Worm (Caenorhabditis elegans) whole organism, young adult: ENCODE measurements around the gene Y46G5A.34.

ENCODE experiments used
- B0336.3 ChIP-seq: fragments of 200-800 bp; sonication (Bioruptor generic); IDR thresholded peaks from 2 replicates; pipeline ENCODE4 v1.3.6; 2022; ENCODE audit warnings: missing genetic modification characterization, missing compliant biosample characterization
- F10E7.11 ChIP-seq: sonication (generic microtip); optimal IDR thresholded peaks from 2 replicates; lab custom pipeline; 2017; ENCODE audit warnings: mild to moderate bottlenecking, missing genetic modification characterization, moderate library complexity, missing compliant biosample characterization
- F49E8.2 ChIP-seq: sonication (generic microtip); optimal IDR thresholded peaks from 3 replicates; lab custom pipeline; 2017; ENCODE audit warnings: missing genetic modification characterization, mild to moderate bottlenecking, missing compliant biosample characterization, antibody characterized with exemption, moderate library complexity; ENCODE audit not compliant: insufficient read depth
- F52B5.7 ChIP-seq: sonication (generic microtip); optimal IDR thresholded peaks from 2 replicates; lab custom pipeline; 2016; ENCODE audit warnings: mild to moderate bottlenecking, missing genetic modification characterization, missing compliant biosample characterization
- F57A8.1 ChIP-seq: fragments of 200-800 bp; sonication (Bioruptor generic); optimal IDR thresholded peaks from 2 replicates; lab custom pipeline; 2018; ENCODE audit warnings: mild to moderate bottlenecking, missing genetic modification characterization, moderate library complexity, missing compliant biosample characterization
- T07F8.4 ChIP-seq: sonication (generic microtip); optimal IDR thresholded peaks from 2 replicates; lab custom pipeline; 2016; ENCODE audit warnings: mild to moderate bottlenecking, missing genetic modification characterization, moderate library complexity, missing compliant biosample characterization
- T26A5.8 ChIP-seq: sonication (generic microtip); optimal IDR thresholded peaks from 2 replicates; lab custom pipeline; 2016; ENCODE audit warnings: missing genetic modification characterization, missing compliant biosample characterization
- Y67H2A.10 ChIP-seq: fragments of 200-800 bp; sonication (Bioruptor generic); conservative IDR thresholded peaks from 2 replicates; pipeline ENCODE4 v1.3.6; 2022; ENCODE audit warnings: missing genetic modification reagents, missing genetic modification characterization, missing compliant biosample characterization
- Y79H2A.3 ChIP-seq: fragments of 200-800 bp; sonication (Bioruptor generic); conservative IDR thresholded peaks from 2 replicates; pipeline ENCODE4 v1.3.6; 2022; ENCODE audit warnings: missing genetic modification reagents, missing genetic modification characterization, missing compliant biosample characterization
- atf-7 ChIP-seq: sonication (generic microtip); optimal IDR thresholded peaks from 2 replicates; lab custom pipeline; 2017; ENCODE audit warnings: mild to moderate bottlenecking, missing genetic modification characterization, missing compliant biosample characterization
- cebp-1 ChIP-seq, 2 experiments: fragments of 200-800 bp in 1 of 2; sonication (Bioruptor generic) in 1 of 2; sonication (generic microtip) in 1 of 2; IDR thresholded peaks in 1 of 2; optimal IDR thresholded peaks in 1 of 2; 2 replicates each; pipeline versions ENCODE4 v1.3.6 to Lab custom; 2017 to 2022; ENCODE audit warnings: missing compliant biosample characterization in 2 of 2, missing genetic modification characterization in 2 of 2, mild to moderate bottlenecking in 1 of 2, missing genetic modification reagents in 1 of 2, moderate library complexity in 1 of 2
- ceh-27 ChIP-seq: fragments of 200-800 bp; sonication (Bioruptor generic); optimal IDR thresholded peaks from 2 replicates; lab custom pipeline; 2018; ENCODE audit warnings: mild to moderate bottlenecking, missing genetic modification characterization, moderate library complexity, missing compliant biosample characterization
- ceh-58 ChIP-seq: fragments of 200-800 bp; sonication (Bioruptor generic); IDR thresholded peaks from 2 replicates; pipeline ENCODE4 v1.3.6; 2022; ENCODE audit warnings: missing genetic modification characterization, missing compliant biosample characterization
- ceh-91 ChIP-seq: fragments of 200-800 bp; sonication (Bioruptor generic); IDR thresholded peaks from 2 replicates; pipeline ENCODE4 v1.3.6; 2022; ENCODE audit warnings: missing genetic modification reagents, missing genetic modification characterization, missing compliant biosample characterization
- efl-1 ChIP-seq: fragments of 150-350 bp; optimal IDR thresholded peaks from 2 replicates; lab custom pipeline; 2014; ENCODE audit warnings: missing biosample characterization, missing genetic modification reagents, missing genetic modification characterization
- egl-44 ChIP-seq: fragments of 200-800 bp; sonication (Bioruptor generic); IDR thresholded peaks from 2 replicates; pipeline ENCODE4 v1.3.6; 2022; ENCODE audit warnings: missing genetic modification reagents, missing genetic modification characterization, missing compliant biosample characterization
- ekl-4 ChIP-seq: fragments of 200-800 bp; sonication (Bioruptor generic); IDR thresholded peaks from 2 replicates; pipeline ENCODE4 v1.3.6; 2022; ENCODE audit warnings: missing genetic modification reagents, missing genetic modification characterization, missing compliant biosample characterization
- fkh-3 ChIP-seq: sonication (generic microtip); optimal IDR thresholded peaks from 2 replicates; lab custom pipeline; 2016; ENCODE audit warnings: mild to moderate bottlenecking, missing genetic modification characterization, missing compliant biosample characterization
- him-1 ChIP-seq: sonication (generic microtip); optimal IDR thresholded peaks from 2 replicates; lab custom pipeline; 2016; ENCODE audit warnings: missing genotype, missing genetic modification reagents, missing genetic modification characterization, missing compliant biosample characterization
- lag-1 ChIP-seq: fragments of 200-800 bp; sonication (Bioruptor generic); IDR thresholded peaks from 2 replicates; pipeline ENCODE4 v1.3.6; 2022; ENCODE audit warnings: missing genetic modification reagents, missing genetic modification characterization, missing compliant biosample characterization
- let-607 ChIP-seq, 2 experiments: fragments of 200-800 bp in 1 of 2; sonication (Bioruptor generic) in 1 of 2; sonication (generic microtip) in 1 of 2; optimal IDR thresholded peaks; 2 replicates each; lab custom pipeline; 2016 to 2018; ENCODE audit warnings: mild to moderate bottlenecking in 2 of 2, missing compliant biosample characterization in 2 of 2, missing genetic modification characterization in 2 of 2, moderate library complexity in 2 of 2, missing genotype in 1 of 2
- lin-54 ChIP-seq: fragments of 200-800 bp; sonication (Bioruptor generic); optimal IDR thresholded peaks from 2 replicates; lab custom pipeline; 2018; ENCODE audit warnings: mild to moderate bottlenecking, missing genetic modification characterization, missing compliant biosample characterization
- madf-3 ChIP-seq: fragments of 200-800 bp; sonication (Bioruptor generic); IDR thresholded peaks from 2 replicates; pipeline ENCODE4 v1.3.6; 2022; ENCODE audit warnings: missing genetic modification reagents, missing genetic modification characterization, missing compliant biosample characterization
- mcd-1 ChIP-seq: fragments of 200-800 bp; sonication (Bioruptor generic); IDR thresholded peaks from 2 replicates; pipeline ENCODE4 v1.3.6; 2022; ENCODE audit warnings: missing genetic modification reagents, missing genetic modification characterization, missing compliant biosample characterization
- nhr-80 ChIP-seq: sonication (generic microtip); optimal IDR thresholded peaks from 2 replicates; lab custom pipeline; 2016; ENCODE audit warnings: missing genetic modification characterization, missing compliant biosample characterization
- pbrm-1 ChIP-seq: fragments of 200-800 bp; sonication (Bioruptor generic); IDR thresholded peaks from 2 replicates; pipeline ENCODE4 v1.3.6; 2022; ENCODE audit warnings: missing genetic modification reagents, missing genetic modification characterization, missing compliant biosample characterization
- pha-4 ChIP-seq: fragments of 150-350 bp; sonication (generic microtip); optimal IDR thresholded peaks from 2 replicates; lab custom pipeline; 2014; ENCODE audit warnings: missing biosample characterization, missing genetic modification reagents, missing genetic modification characterization
- rcor-1 ChIP-seq: fragments of 200-800 bp; sonication (Bioruptor generic); IDR thresholded peaks from 2 replicates; pipeline ENCODE4 v1.3.6; 2022; ENCODE audit warnings: missing genetic modification reagents, missing genetic modification characterization, missing compliant biosample characterization
- repo-1 ChIP-seq: sonication (generic microtip); optimal IDR thresholded peaks from 2 replicates; lab custom pipeline; 2017; ENCODE audit warnings: mild to moderate bottlenecking, missing genetic modification characterization, missing compliant biosample characterization
- rpc-1 ChIP-seq, 2 experiments: fragments of 150-350 bp in 1 of 2; sonication (generic microtip) in 1 of 2; optimal IDR thresholded peaks; 2 replicates each; lab custom pipeline; 2014 to 2018; ENCODE audit warnings: missing biosample characterization in 1 of 2, missing genetic modification characterization in 1 of 2, missing genetic modification reagents in 1 of 2, missing genotype in 1 of 2
- snpc-4 ChIP-seq, 5 experiments: fragments of 150-350 bp in 1 of 5; sonication (generic microtip) in 4 of 5; optimal IDR thresholded peaks; 2 replicates each; lab custom pipeline; 2014 to 2018; ENCODE audit warnings: missing genetic modification characterization in 5 of 5, missing biosample characterization in 3 of 5, antibody characterized with exemption in 2 of 5, mild to moderate bottlenecking in 2 of 5, missing compliant biosample characterization in 2 of 5, missing genotype in 2 of 5, moderate library complexity in 2 of 5, missing genetic modification reagents in 1 of 5
- tlf-1 ChIP-seq: fragments of 200-800 bp; sonication (Bioruptor generic); optimal IDR thresholded peaks from 2 replicates; lab custom pipeline; 2018; ENCODE audit warnings: mild to moderate bottlenecking, missing genetic modification characterization, missing compliant biosample characterization
- unc-62 ChIP-seq: fragments of 150-350 bp; optimal IDR thresholded peaks from 2 replicates; lab custom pipeline; 2014; ENCODE audit warnings: missing biosample characterization, missing genetic modification reagents, missing genetic modification characterization
- zim-3 ChIP-seq: sonication (generic microtip); optimal IDR thresholded peaks from 2 replicates; lab custom pipeline; 2017; ENCODE audit warnings: mild to moderate bottlenecking, missing genetic modification characterization, moderate library complexity, missing compliant biosample characterization
- ztf-26 ChIP-seq: sonication (generic microtip); optimal IDR thresholded peaks from 2 replicates; lab custom pipeline; 2017; ENCODE audit warnings: missing genetic modification characterization, missing compliant biosample characterization
- ztf-28 ChIP-seq: fragments of 200-800 bp; sonication (Bioruptor generic); IDR thresholded peaks from 2 replicates; pipeline ENCODE4 v1.3.6; 2022; ENCODE audit warnings: missing genetic modification reagents, missing genetic modification characterization, missing compliant biosample characterization
- ztf-3 ChIP-seq: fragments of 200-800 bp; sonication (Bioruptor generic); optimal IDR thresholded peaks from 2 replicates; lab custom pipeline; 2018; ENCODE audit warnings: mild to moderate bottlenecking, missing genetic modification characterization, missing compliant biosample characterization

Gene Y46G5A.34

DNA sequence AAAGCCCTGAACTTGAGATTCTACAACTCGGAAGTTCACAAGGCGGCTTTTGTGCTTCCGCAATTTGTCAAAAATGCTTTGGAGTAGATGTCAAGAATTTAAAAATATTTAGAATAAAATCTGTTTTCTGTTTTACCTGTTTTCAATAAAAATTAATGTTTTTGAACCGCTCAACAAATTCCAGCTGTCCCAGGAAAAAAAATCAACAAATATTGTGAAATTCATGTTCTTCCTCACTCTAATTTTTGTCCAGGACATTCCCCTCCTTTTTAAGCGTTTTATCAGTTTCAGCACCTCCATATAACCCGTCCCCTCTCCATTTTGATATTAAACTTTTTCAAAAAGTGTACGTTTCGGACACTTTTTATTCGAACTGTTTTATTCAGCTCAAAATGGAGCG is 34.2 kb downstream of the Y46G5A.34 start, which contains the start of gene Y46G5A.20:
Gene Y46G5A.20 (plus strand): TSS at position 301 of the 400 bp plus-strand sequence.
- TF ChIP-seq ztf-26 (tag; lab: Kevin White, UChicago) (no peak), rpc-1 (optimal IDR thresholded peaks at IDR 0.05; lab: Kevin White, UChicago) (no peak), rpc-1 (tag; optimal IDR thresholded peaks at IDR 0.05; lab: Kevin White, UChicago) (no peak), cebp-1 (GFP tag; IDR thresholded peaks at IDR 0.05; lab: Robert Waterston, UW) (no peak), cebp-1 (tag; optimal IDR thresholded peaks at IDR 0.05; lab: Kevin White, UChicago) (peak; percentile 42), lag-1 (GFP tag; lab: Robert Waterston, UW) (no peak), Y67H2A.10 (GFP tag; lab: Robert Waterston, UW) (no peak), pbrm-1 (GFP tag; lab: Robert Waterston, UW) (no peak), F57A8.1 (no peak), T26A5.8 (no peak)
- TF ChIP-seq, all 124 proteins: peak for 1

ce11 chrII:12813253-12813652 is 36.8 kb downstream of the Y46G5A.34 start:
- no peak for TF ChIP-seq ceh-58
- TF ChIP-seq T26A5.8: no peak
- TF ChIP-seq B0336.3 (GFP tag; lab: Robert Waterston, UW): no peak
- no peak for TF ChIP-seq ceh-91 (GFP tag; lab: Robert Waterston, UW)
- TF ChIP-seq Y79H2A.3 (GFP tag; lab: Robert Waterston, UW): no peak
- TF ChIP-seq snpc-4 (GFP tag; optimal IDR thresholded peaks at IDR 0.05; lab: Kevin White, UChicago): no peak
- TF ChIP-seq snpc-4 (tag; optimal IDR thresholded peaks at IDR 0.05; lab: Kevin White, UChicago): no peak
- no peak for TF ChIP-seq let-607 (tag; optimal IDR thresholded peaks at IDR 0.05; lab: Kevin White, UChicago)
- TF ChIP-seq repo-1 (tag; lab: Kevin White, UChicago): no peak
- TF ChIP-seq cebp-1 (GFP tag; IDR thresholded peaks at IDR 0.05; lab: Robert Waterston, UW): no peak
- no peak for TF ChIP-seq cebp-1 (tag; optimal IDR thresholded peaks at IDR 0.05; lab: Kevin White, UChicago)
- no peak for TF ChIP-seq unc-62 (GFP tag; lab: Kevin White, UChicago)
- no peak for TF ChIP-seq atf-7 (tag; lab: Kevin White, UChicago)
- no peak for TF ChIP-seq rcor-1 (GFP tag; lab: Robert Waterston, UW)
- TF ChIP-seq ekl-4 (GFP tag; lab: Robert Waterston, UW): no peak
- no peak for TF ChIP-seq ztf-28 (GFP tag; lab: Robert Waterston, UW)
- no peak for TF ChIP-seq pbrm-1 (GFP tag; lab: Robert Waterston, UW)
- no peak for TF ChIP-seq F52B5.7 (tag; lab: Kevin White, UChicago)
- TF ChIP-seq ceh-27 (GFP tag; lab: Kevin White, UChicago): no peak
- no peak for TF ChIP-seq him-1 (tag; lab: Kevin White, UChicago)

DNA sequence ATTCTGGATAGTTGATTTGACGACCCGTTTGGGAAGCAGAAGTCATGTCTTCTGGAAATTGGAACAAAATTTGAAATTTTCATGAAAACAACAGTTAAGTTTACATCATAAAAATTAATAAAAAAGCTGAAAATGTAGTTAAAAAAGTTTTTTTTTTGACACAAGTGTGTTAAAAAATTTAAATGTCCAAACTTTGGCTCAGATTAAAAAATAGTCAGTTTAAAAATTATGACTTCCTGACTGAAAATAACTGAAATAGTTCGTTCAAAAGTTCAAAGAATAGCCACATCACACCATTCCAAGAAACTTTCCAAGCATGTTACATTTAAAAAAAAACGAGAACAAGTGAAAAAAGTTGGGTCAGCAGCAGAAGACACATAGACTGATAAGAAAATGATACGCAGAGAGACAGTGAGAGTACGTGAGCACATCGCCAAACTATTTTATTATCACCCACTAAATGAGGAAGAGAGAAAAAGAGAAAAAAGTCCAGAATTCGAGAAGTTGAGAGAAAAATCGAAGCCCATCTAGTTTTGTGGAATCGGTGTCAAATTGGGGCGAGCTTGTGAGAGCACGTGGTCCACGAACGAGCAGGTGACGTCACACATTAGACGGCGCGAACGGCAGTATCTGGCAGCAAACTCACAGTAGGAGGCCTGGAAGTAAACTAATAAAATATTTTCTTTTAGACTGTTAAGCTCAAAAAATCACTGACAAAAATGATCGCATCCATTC is 40.1 kb downstream of the Y46G5A.34 start, which contains the start of gene acl-7:
Gene acl-7 (minus strand): TSS at position 51 of the 735 bp plus-strand sequence.
- TF ChIP-seq ekl-4 (GFP tag; lab: Robert Waterston, UW): no peak
- peak; percentile 76 for TF ChIP-seq nhr-80 (tag; lab: Kevin White, UChicago)
- TF ChIP-seq lin-54: no peak
- TF ChIP-seq zim-3 (tag; lab: Kevin White, UChicago): no peak
- TF ChIP-seq atf-7 (tag; lab: Kevin White, UChicago): peak; percentile 23
- TF ChIP-seq mcd-1 (GFP tag; lab: Robert Waterston, UW): 0 out of 2 replicates have a peak, but pooled peaks have one; percentile 27
- no peak for TF ChIP-seq F49E8.2

DNA sequence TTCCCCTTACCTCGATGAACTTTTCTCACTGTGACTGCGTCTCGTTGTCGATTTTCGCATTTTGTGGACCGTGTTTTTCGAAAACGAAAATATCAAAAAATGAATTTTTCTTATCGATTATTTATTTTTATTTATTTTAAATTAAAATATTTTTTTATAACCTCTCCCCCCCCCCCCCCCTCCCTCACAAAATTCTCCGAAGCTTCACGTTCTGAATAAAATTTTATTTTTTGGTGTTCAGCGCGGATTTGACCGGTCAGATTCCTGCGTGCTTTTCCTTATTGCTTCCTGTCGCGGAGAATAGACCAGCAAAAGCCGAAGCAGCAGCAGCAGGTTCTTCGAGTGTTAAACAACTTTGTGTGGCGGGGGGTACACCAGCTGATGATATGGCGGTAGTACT is 42.0 kb downstream of the Y46G5A.34 start, which contains the start of gene Y46G5A.22:
Gene Y46G5A.22 (minus strand): TSS at position 101 of the 400 bp plus-strand sequence.
- TF ChIP-seq pha-4: no peak
- no peak for TF ChIP-seq ztf-3 (GFP tag; lab: Kevin White, UChicago)
- no peak for TF ChIP-seq tlf-1 (GFP tag; lab: Kevin White, UChicago)
- no peak for TF ChIP-seq F10E7.11 (tag; lab: Kevin White, UChicago)
- no peak for TF ChIP-seq mcd-1 (GFP tag; lab: Robert Waterston, UW)
- no peak for TF ChIP-seq ceh-27 (GFP tag; lab: Kevin White, UChicago)
- no peak for TF ChIP-seq F57A8.1
- no peak for TF ChIP-seq lag-1 (GFP tag; lab: Robert Waterston, UW)
- no peak for TF ChIP-seq T07F8.4 (tag; lab: Kevin White, UChicago)
- no peak for TF ChIP-seq egl-44
- no peak for TF ChIP-seq efl-1
- no peak for TF ChIP-seq atf-7 (tag; lab: Kevin White, UChicago)
- no peak for TF ChIP-seq madf-3 (GFP tag; lab: Robert Waterston, UW)
- TF ChIP-seq fkh-3 (tag; lab: Kevin White, UChicago): no peak
- no peak for TF ChIP-seq ekl-4 (GFP tag; lab: Robert Waterston, UW)
